Worm (Caenorhabditis elegans) whole organism, midembryonic: ENCODE results near the gene col-141.

Experiments used
- ref-1 ChIP-seq: fragments of 200-800 bp; sonication (Bioruptor generic); conservative IDR thresholded peaks from 2 replicates; pipeline ENCODE4 v1.3.6; 2022; ENCODE audit warnings: missing genetic modification reagents, missing genetic modification characterization, missing compliant biosample characterization
- tab-1 ChIP-seq: fragments of 200-800 bp; sonication (Bioruptor generic); IDR thresholded peaks from 2 replicates; pipeline ENCODE4 v1.3.6; 2022; ENCODE audit warnings: missing genetic modification characterization, missing compliant biosample characterization
- ztf-23 ChIP-seq: fragments of 200-800 bp; sonication (Bioruptor generic); IDR thresholded peaks from 2 replicates; pipeline ENCODE4 v1.3.6; 2022; ENCODE audit warnings: missing genetic modification reagents, missing genetic modification characterization, missing compliant biosample characterization

DNA sequence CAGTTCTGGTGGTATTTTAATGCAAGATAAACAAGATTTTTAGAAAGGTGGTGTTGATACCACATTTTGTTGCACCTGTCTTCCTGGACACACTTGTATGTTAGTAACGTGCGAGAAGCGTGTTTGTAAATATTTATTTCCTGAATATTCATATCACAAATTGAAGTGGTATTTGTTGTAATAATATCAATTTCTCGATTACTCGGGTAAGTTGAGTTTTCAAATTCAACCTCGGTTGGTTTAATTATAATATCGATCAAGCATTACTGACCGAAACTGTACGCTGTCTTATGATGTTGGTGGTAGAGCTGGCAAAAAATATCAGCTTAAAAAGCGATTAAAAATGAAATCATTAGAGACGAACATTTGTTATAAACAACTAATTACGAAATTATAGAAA, 25.5 kb upstream of the col-141 start, which contains the start of gene dmsr-11:
- TF ChIP-seq ztf-23 (no peak), tab-1 (GFP tag; lab: Robert Waterston, UW) (no peak), ref-1 (GFP tag; lab: Robert Waterston, UW) (no peak)
